Fruit fly (Drosophila melanogaster): ENCODE results near the gene VAChT.
A peak's percentile ranks its signal among the peaks of the same experiment; 100 is the strongest.

VAChT gene

dm6 chr3R:18743270-18743922 is 38.1 kb downstream of the VAChT start, which contains the start of gene Mekk1 (continued):
- TF ChIP-seq CG4282 (GFP tag; optimal IDR thresholded peaks at IDR 0.05) = peak; percentile 8
- no peak for TF ChIP-seq gce (GFP tag; IDR thresholded peaks at IDR 0.05)
- no peak for TF ChIP-seq CG13123 (GFP tag; optimal IDR thresholded peaks at IDR 0.05)
- no peak for TF ChIP-seq CG6683 (GFP tag; optimal IDR thresholded peaks at IDR 0.05)
- no peak for TF ChIP-seq Lhr (GFP tag; optimal IDR thresholded peaks at IDR 0.05)
- TF ChIP-seq Dbx (GFP tag; IDR thresholded peaks at IDR 0.05) = peak; percentile 64; the same call in 2 of the 3 replicates
- TF ChIP-seq CG12104 (GFP tag; optimal IDR thresholded peaks at IDR 0.05) = no peak
- TF ChIP-seq Usf (GFP tag; optimal IDR thresholded peaks at IDR 0.05) = no peak
- no peak for TF ChIP-seq Elba2 (GFP tag; optimal IDR thresholded peaks at IDR 0.05)
- TF ChIP-seq wdn (GFP tag; IDR thresholded peaks at IDR 0.05) = no peak
- TF ChIP-seq ci (GFP tag; IDR thresholded peaks at IDR 0.05) = 0 out of 3 replicates have a peak, but pooled peaks have one; percentile 9
- TF ChIP-seq Fer3 (tag; optimal IDR thresholded peaks at IDR 0.05) = peak; percentile 44
- TF ChIP-seq hth (optimal IDR thresholded peaks at IDR 0.05) = no peak
- no peak for TF ChIP-seq toy (GFP tag; IDR thresholded peaks at IDR 0.05)
- peak; percentile 26 for TF ChIP-seq Dad (GFP tag; optimal IDR thresholded peaks at IDR 0.05)
- no peak for TF ChIP-seq CG6272 (GFP tag; IDR thresholded peaks at IDR 0.05)
- no peak for TF ChIP-seq CG4820 (GFP tag; optimal IDR thresholded peaks at IDR 0.05)
- TF ChIP-seq CG8944 (GFP tag; optimal IDR thresholded peaks at IDR 0.05) = peak; percentile 49
- peak; percentile 35 for TF ChIP-seq CG18476 (GFP tag; optimal IDR thresholded peaks at IDR 0.05)
- peak; percentile 19 for TF ChIP-seq Side (GFP tag; optimal IDR thresholded peaks at IDR 0.05)
- no peak for TF ChIP-seq sqz (GFP tag; optimal IDR thresholded peaks at IDR 0.05)
- peak; percentile 2 for TF ChIP-seq CG10979 (tag; optimal IDR thresholded peaks at IDR 0.05)
- no peak; the same call in 2 of the 3 replicates for TF ChIP-seq CG34422 (GFP tag; IDR thresholded peaks at IDR 0.05)
- TF ChIP-seq amos (GFP tag; IDR thresholded peaks at IDR 0.05; ENCODE audit: partially characterized antibody) = peak; percentile 52
- peak; percentile 17 for TF ChIP-seq unpg (GFP tag; optimal IDR thresholded peaks at IDR 0.05)
- TF ChIP-seq tx (GFP tag; optimal IDR thresholded peaks at IDR 0.05) = peak; percentile 38
- no peak for TF ChIP-seq CG8089 (GFP tag; optimal IDR thresholded peaks at IDR 0.05)
- no peak for TF ChIP-seq grn (GFP tag; optimal IDR thresholded peaks at IDR 0.05)
- peak; percentile 5 for TF ChIP-seq exex (tag; optimal IDR thresholded peaks at IDR 0.05)
- TF ChIP-seq CG31224 (GFP tag; IDR thresholded peaks at IDR 0.05) = 0 out of 2 replicates have a peak, but pooled peaks have one; percentile 27
- TF ChIP-seq NK7.1 (GFP tag; optimal IDR thresholded peaks at IDR 0.05) = no peak
- TF ChIP-seq Fer1 (GFP tag; optimal IDR thresholded peaks at IDR 0.05) = peak; percentile 73
- peak; percentile 49 for TF ChIP-seq Ptx1 (GFP tag; IDR thresholded peaks at IDR 0.05)
- TF ChIP-seq gcm2 (GFP tag; optimal IDR thresholded peaks at IDR 0.05) = no peak
- TF ChIP-seq dmrt11E (tag; optimal IDR thresholded peaks at IDR 0.05) = no peak
- peak; percentile 25 for TF ChIP-seq Bteb2 (GFP tag; optimal IDR thresholded peaks at IDR 0.05)
- peak; percentile 45 for TF ChIP-seq Myb (GFP tag; optimal IDR thresholded peaks at IDR 0.05)
- peak; percentile 59 for TF ChIP-seq CG11504 (tag; optimal IDR thresholded peaks at IDR 0.05)
- TF ChIP-seq slbo (GFP tag; IDR thresholded peaks at IDR 0.05) = peak; percentile 60; the same call in 1 of the 2 replicates
- TF ChIP-seq luna (GFP tag; optimal IDR thresholded peaks at IDR 0.05) = peak; percentile 23
- TF ChIP-seq bbx (GFP tag; IDR thresholded peaks at IDR 0.05; ENCODE audit: partially characterized antibody) = peak; percentile 34; the same call in 1 of the 2 replicates
- TF ChIP-seq Tbp (GFP tag; optimal IDR thresholded peaks at IDR 0.05) = no peak
- no peak for TF ChIP-seq TFAM (GFP tag; optimal IDR thresholded peaks at IDR 0.05)
- no peak for TF ChIP-seq C15 (GFP tag; IDR thresholded peaks at IDR 0.05)
- no peak for TF ChIP-seq cas (GFP tag; IDR thresholded peaks at IDR 0.05)
- TF ChIP-seq CG2875 (GFP tag; optimal IDR thresholded peaks at IDR 0.05) = no peak
- TF ChIP-seq CG31441 (GFP tag; IDR thresholded peaks at IDR 0.05) = no peak
- peak; percentile 75 for TF ChIP-seq CG2116 (GFP tag; optimal IDR thresholded peaks at IDR 0.05)
- TF ChIP-seq CG7556 (GFP tag; optimal IDR thresholded peaks at IDR 0.05) = no peak
- no peak for TF ChIP-seq Kr (GFP tag; optimal IDR thresholded peaks at IDR 0.05)
- no peak for TF ChIP-seq cato (GFP tag; optimal IDR thresholded peaks at IDR 0.05; ENCODE audit: borderline replicate concordance)

Measured in whole organism, embryonic.